Worm (Caenorhabditis elegans) whole organism, young adult: ENCODE data around the gene F08D12.2.

Experiments used
- B0035.1 ChIP-seq: sonication (generic microtip); optimal IDR thresholded peaks from 2 replicates; lab custom pipeline; 2016; ENCODE audit warnings: missing genetic modification characterization, mild to moderate bottlenecking, missing compliant biosample characterization, missing genotype, missing genetic modification reagents
- B0261.1 ChIP-seq: sonication (generic microtip); optimal IDR thresholded peaks from 2 replicates; lab custom pipeline; 2016; ENCODE audit warnings: mild to moderate bottlenecking, missing genetic modification characterization, moderate library complexity, missing compliant biosample characterization
- B0336.3 ChIP-seq: fragments of 200-800 bp; sonication (Bioruptor generic); IDR thresholded peaks from 2 replicates; pipeline ENCODE4 v1.3.6; 2022; ENCODE audit warnings: missing genetic modification characterization, missing compliant biosample characterization
- C17E4.6 ChIP-seq: fragments of 200-800 bp; sonication (Bioruptor generic); IDR thresholded peaks from 2 replicates; pipeline ENCODE4 v1.3.6; 2022; ENCODE audit warnings: missing genetic modification reagents, missing genetic modification characterization, missing compliant biosample characterization
- D2030.7 ChIP-seq: fragments of 200-800 bp; sonication (Bioruptor generic); IDR thresholded peaks from 2 replicates; pipeline ENCODE4 v1.3.6; 2022; ENCODE audit warnings: missing genetic modification reagents, missing genetic modification characterization, missing compliant biosample characterization
- F33H1.4 ChIP-seq: fragments of 200-800 bp; sonication (Bioruptor generic); IDR thresholded peaks from 2 replicates; pipeline ENCODE4 v1.3.6; 2022; ENCODE audit warnings: missing genetic modification reagents, missing genetic modification characterization, missing compliant biosample characterization
- T26A5.8 ChIP-seq: sonication (generic microtip); optimal IDR thresholded peaks from 2 replicates; lab custom pipeline; 2016; ENCODE audit warnings: missing genetic modification characterization, missing compliant biosample characterization
- Y53F4B.3 ChIP-seq: fragments of 200-800 bp; sonication (Bioruptor generic); IDR thresholded peaks from 2 replicates; pipeline ENCODE4 v1.3.6; 2022; ENCODE audit warnings: missing genetic modification reagents, missing genetic modification characterization, missing compliant biosample characterization
- Y95B8A.8 ChIP-seq: fragments of 200-800 bp; sonication (Bioruptor generic); IDR thresholded peaks from 2 replicates; pipeline ENCODE4 v1.3.6; 2022; ENCODE audit warnings: missing genetic modification reagents, missing genetic modification characterization, missing compliant biosample characterization
- ZK185.1 ChIP-seq: sonication (generic microtip); optimal IDR thresholded peaks from 2 replicates; lab custom pipeline; 2016; ENCODE audit warnings: mild to moderate bottlenecking, missing genetic modification characterization, missing compliant biosample characterization; ENCODE audit not compliant: poor library complexity, severe bottlenecking
- ama-1 ChIP-seq, 3 experiments: fragments of 150-350 bp in 1 of 3; sonication (generic microtip) in 2 of 3; optimal IDR thresholded peaks; 2 replicates each; lab custom pipeline; 2014 to 2018; ENCODE audit warnings: missing biosample characterization in 2 of 3, missing genetic modification characterization in 2 of 3, missing genetic modification reagents in 2 of 3
- aptf-2 ChIP-seq: fragments of 200-800 bp; sonication (Bioruptor generic); conservative IDR thresholded peaks from 2 replicates; pipeline ENCODE4 v1.3.6; 2022; ENCODE audit warnings: missing genetic modification reagents, missing genetic modification characterization, missing compliant biosample characterization
- atf-7 ChIP-seq: sonication (generic microtip); optimal IDR thresholded peaks from 2 replicates; lab custom pipeline; 2017; ENCODE audit warnings: mild to moderate bottlenecking, missing genetic modification characterization, missing compliant biosample characterization
- attf-5 ChIP-seq: fragments of 200-800 bp; sonication (Bioruptor generic); optimal IDR thresholded peaks from 2 replicates; lab custom pipeline; 2018; ENCODE audit warnings: mild to moderate bottlenecking, missing genetic modification characterization, missing compliant biosample characterization
- bed-2 ChIP-seq: fragments of 200-800 bp; sonication (Bioruptor generic); IDR thresholded peaks from 2 replicates; pipeline ENCODE4 v1.3.6; 2022; ENCODE audit warnings: missing genetic modification reagents, missing genetic modification characterization, missing compliant biosample characterization
- cebp-1 ChIP-seq, 2 experiments: fragments of 200-800 bp in 1 of 2; sonication (Bioruptor generic) in 1 of 2; sonication (generic microtip) in 1 of 2; IDR thresholded peaks in 1 of 2; optimal IDR thresholded peaks in 1 of 2; 2 replicates each; pipeline versions ENCODE4 v1.3.6 to Lab custom; 2017 to 2022; ENCODE audit warnings: missing compliant biosample characterization in 2 of 2, missing genetic modification characterization in 2 of 2, mild to moderate bottlenecking in 1 of 2, missing genetic modification reagents in 1 of 2, moderate library complexity in 1 of 2
- ceh-100 ChIP-seq: fragments of 200-800 bp; sonication (Bioruptor generic); IDR thresholded peaks from 2 replicates; pipeline ENCODE4 v1.3.6; 2022; ENCODE audit warnings: missing genetic modification reagents, missing genetic modification characterization, missing compliant biosample characterization
- ceh-58 ChIP-seq: fragments of 200-800 bp; sonication (Bioruptor generic); IDR thresholded peaks from 2 replicates; pipeline ENCODE4 v1.3.6; 2022; ENCODE audit warnings: missing genetic modification characterization, missing compliant biosample characterization
- dox-1 ChIP-seq: fragments of 200-800 bp; sonication (Bioruptor generic); IDR thresholded peaks from 2 replicates; pipeline ENCODE4 v1.3.6; 2022; ENCODE audit warnings: missing genetic modification reagents, missing genetic modification characterization, missing compliant biosample characterization
- efl-1 ChIP-seq: fragments of 150-350 bp; optimal IDR thresholded peaks from 2 replicates; lab custom pipeline; 2014; ENCODE audit warnings: missing biosample characterization, missing genetic modification reagents, missing genetic modification characterization
- egl-44 ChIP-seq: fragments of 200-800 bp; sonication (Bioruptor generic); IDR thresholded peaks from 2 replicates; pipeline ENCODE4 v1.3.6; 2022; ENCODE audit warnings: missing genetic modification reagents, missing genetic modification characterization, missing compliant biosample characterization
- egrh-3 ChIP-seq: fragments of 200-800 bp; sonication (Bioruptor generic); IDR thresholded peaks from 2 replicates; pipeline ENCODE4 v1.3.6; 2022; ENCODE audit warnings: missing genetic modification reagents, missing genetic modification characterization, missing compliant biosample characterization
- ekl-4 ChIP-seq: fragments of 200-800 bp; sonication (Bioruptor generic); IDR thresholded peaks from 2 replicates; pipeline ENCODE4 v1.3.6; 2022; ENCODE audit warnings: missing genetic modification reagents, missing genetic modification characterization, missing compliant biosample characterization
- hmg-1.2 ChIP-seq: fragments of 200-800 bp; sonication (Bioruptor generic); IDR thresholded peaks from 2 replicates; pipeline ENCODE4 v1.3.6; 2022; ENCODE audit warnings: missing genetic modification reagents, missing genetic modification characterization, missing compliant biosample characterization
- hmg-20 ChIP-seq: fragments of 200-800 bp; sonication (Bioruptor generic); IDR thresholded peaks from 2 replicates; pipeline ENCODE4 v1.3.6; 2022; ENCODE audit warnings: missing genetic modification reagents, missing genetic modification characterization, missing compliant biosample characterization
- lag-1 ChIP-seq: fragments of 200-800 bp; sonication (Bioruptor generic); IDR thresholded peaks from 2 replicates; pipeline ENCODE4 v1.3.6; 2022; ENCODE audit warnings: missing genetic modification reagents, missing genetic modification characterization, missing compliant biosample characterization
- lin-40 ChIP-seq: sonication (generic microtip); optimal IDR thresholded peaks from 2 replicates; lab custom pipeline; 2016; ENCODE audit warnings: missing genetic modification characterization, mild to moderate bottlenecking, missing compliant biosample characterization, missing genotype, missing genetic modification reagents
- lir-1 ChIP-seq: fragments of 200-800 bp; sonication (Bioruptor generic); conservative IDR thresholded peaks from 2 replicates; pipeline ENCODE4 v1.3.6; 2022; ENCODE audit warnings: missing genetic modification reagents, missing genetic modification characterization, missing compliant biosample characterization
- madf-10 ChIP-seq: sonication (generic microtip); optimal IDR thresholded peaks from 2 replicates; lab custom pipeline; 2016; ENCODE audit warnings: mild to moderate bottlenecking, missing genetic modification characterization, missing compliant biosample characterization
- madf-8 ChIP-seq: fragments of 200-800 bp; sonication (Bioruptor generic); conservative IDR thresholded peaks from 2 replicates; pipeline ENCODE4 v1.3.6; 2022; ENCODE audit warnings: missing genetic modification reagents, missing genetic modification characterization, missing compliant biosample characterization
- mes-4 ChIP-seq: sonication (generic microtip); optimal IDR thresholded peaks from 2 replicates; lab custom pipeline; 2016; ENCODE audit warnings: missing genotype, missing genetic modification characterization, missing compliant biosample characterization
- mxl-1 ChIP-seq: sonication (generic microtip); optimal IDR thresholded peaks from 2 replicates; lab custom pipeline; 2016; ENCODE audit warnings: missing genetic modification characterization, missing compliant biosample characterization
- nfya-1 ChIP-seq: sonication (generic microtip); optimal IDR thresholded peaks from 2 replicates; lab custom pipeline; 2017; ENCODE audit warnings: antibody characterized with exemption, missing compliant biosample characterization, missing genetic modification characterization, borderline replicate concordance; ENCODE audit not compliant: insufficient read depth
- nfya-2 ChIP-seq: fragments of 200-800 bp; sonication (Bioruptor generic); IDR thresholded peaks from 2 replicates; pipeline ENCODE4 v1.3.6; 2022; ENCODE audit warnings: missing genetic modification reagents, missing genetic modification characterization, missing compliant biosample characterization
- nhr-120 ChIP-seq: fragments of 200-800 bp; sonication (Bioruptor generic); IDR thresholded peaks from 2 replicates; pipeline ENCODE4 v1.3.6; 2022; ENCODE audit warnings: missing genetic modification characterization, missing compliant biosample characterization
- nhr-179 ChIP-seq: sonication (generic microtip); optimal IDR thresholded peaks from 2 replicates; lab custom pipeline; 2016; ENCODE audit warnings: mild to moderate bottlenecking, missing genetic modification characterization, missing compliant biosample characterization
- nhr-80 ChIP-seq: sonication (generic microtip); optimal IDR thresholded peaks from 2 replicates; lab custom pipeline; 2016; ENCODE audit warnings: missing genetic modification characterization, missing compliant biosample characterization
- pha-4 ChIP-seq: fragments of 150-350 bp; sonication (generic microtip); optimal IDR thresholded peaks from 2 replicates; lab custom pipeline; 2014; ENCODE audit warnings: missing biosample characterization, missing genetic modification reagents, missing genetic modification characterization
- repo-1 ChIP-seq: sonication (generic microtip); optimal IDR thresholded peaks from 2 replicates; lab custom pipeline; 2017; ENCODE audit warnings: mild to moderate bottlenecking, missing genetic modification characterization, missing compliant biosample characterization
- rpc-1 ChIP-seq, 2 experiments: fragments of 150-350 bp in 1 of 2; sonication (generic microtip) in 1 of 2; optimal IDR thresholded peaks; 2 replicates each; lab custom pipeline; 2014 to 2018; ENCODE audit warnings: missing biosample characterization in 1 of 2, missing genetic modification characterization in 1 of 2, missing genetic modification reagents in 1 of 2, missing genotype in 1 of 2
- sdz-38 ChIP-seq: sonication (generic microtip); optimal IDR thresholded peaks from 2 replicates; lab custom pipeline; 2016; ENCODE audit warnings: missing genotype, missing genetic modification characterization, missing compliant biosample characterization
- snpc-4 ChIP-seq, 5 experiments: fragments of 150-350 bp in 1 of 5; sonication (generic microtip) in 4 of 5; optimal IDR thresholded peaks; 2 replicates each; lab custom pipeline; 2014 to 2018; ENCODE audit warnings: missing genetic modification characterization in 5 of 5, missing biosample characterization in 3 of 5, antibody characterized with exemption in 2 of 5, mild to moderate bottlenecking in 2 of 5, missing compliant biosample characterization in 2 of 5, missing genotype in 2 of 5, moderate library complexity in 2 of 5, missing genetic modification reagents in 1 of 5
- sptf-2 ChIP-seq: fragments of 200-800 bp; sonication (Bioruptor generic); optimal IDR thresholded peaks from 2 replicates; lab custom pipeline; 2018; ENCODE audit warnings: mild to moderate bottlenecking, missing genetic modification characterization, missing compliant biosample characterization
- zfh-2 ChIP-seq: fragments of 200-800 bp; sonication (Bioruptor generic); conservative IDR thresholded peaks from 2 replicates; pipeline ENCODE4 v1.3.6; 2022; ENCODE audit warnings: missing genetic modification reagents, missing genetic modification characterization, missing compliant biosample characterization
- ztf-18 ChIP-seq: sonication (generic microtip); optimal IDR thresholded peaks from 2 replicates; lab custom pipeline; 2016; ENCODE audit warnings: missing genotype, mild to moderate bottlenecking, missing genetic modification characterization, missing compliant biosample characterization
- ztf-26 ChIP-seq: sonication (generic microtip); optimal IDR thresholded peaks from 2 replicates; lab custom pipeline; 2017; ENCODE audit warnings: missing genetic modification characterization, missing compliant biosample characterization

The F08D12.2 gene

DNA sequence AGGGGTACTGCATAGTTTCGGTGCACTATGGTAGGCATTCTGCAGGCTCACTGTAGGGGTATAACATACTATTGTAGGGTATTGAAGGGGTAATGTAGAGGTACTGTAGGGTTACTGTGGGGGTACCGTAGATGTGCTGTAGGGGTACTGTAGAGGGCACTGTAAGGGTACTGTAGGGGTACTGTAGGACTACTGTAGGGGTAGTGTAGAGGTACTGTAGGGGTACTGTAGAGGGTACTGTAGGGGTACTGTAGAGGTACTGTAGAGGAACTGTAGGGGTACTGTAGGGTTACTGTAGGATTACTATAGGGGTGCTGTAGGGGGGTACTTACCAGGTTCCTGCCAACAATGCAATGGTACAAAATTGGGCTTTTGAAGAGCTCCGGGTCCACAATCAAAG lies 48.7 kb downstream of the F08D12.2 start:
- no peak for TF ChIP-seq nfya-2
- no peak for TF ChIP-seq snpc-4 (GFP tag; optimal IDR thresholded peaks at IDR 0.05; lab: Kevin White, UChicago)
- no peak for TF ChIP-seq snpc-4 (tag; optimal IDR thresholded peaks at IDR 0.05; lab: Kevin White, UChicago)
- TF ChIP-seq sdz-38 = no peak
- TF ChIP-seq C17E4.6 (GFP tag; lab: Robert Waterston, UW) = no peak
- TF ChIP-seq aptf-2 (GFP tag; lab: Robert Waterston, UW) = 0 out of 2 replicates have a peak, but pooled peaks have one; percentile 14

DNA sequence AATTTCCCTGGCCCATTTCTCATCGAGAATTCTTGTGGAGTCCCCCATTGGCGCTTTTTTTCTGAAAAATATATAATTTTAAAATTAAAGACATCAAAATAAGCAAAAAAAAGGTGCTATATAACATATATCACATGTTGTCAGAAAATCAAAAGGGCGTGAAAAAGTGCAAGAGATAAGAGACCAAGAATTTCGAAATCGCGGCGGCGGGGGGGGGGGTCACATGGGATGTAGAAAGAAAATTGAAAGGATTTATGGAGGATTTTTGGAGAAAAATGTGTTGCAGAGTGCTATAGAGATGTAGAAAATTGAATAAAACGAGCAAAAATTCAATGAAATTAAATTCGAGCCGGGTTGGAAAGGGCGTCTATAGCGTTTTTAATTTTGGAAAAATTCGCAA lies 49.7 kb downstream of the F08D12.2 start, which contains the start of gene K12H6.6:
K12H6.6 (minus strand) TSS at position 61 of the 400 bp plus-strand sequence.
- TF ChIP-seq nhr-179 (no peak), madf-8 (GFP tag; lab: Robert Waterston, UW) (no peak), nhr-80 (tag; lab: Kevin White, UChicago) (peak; percentile 1), B0035.1 (no peak), lag-1 (no peak), lir-1 (no peak), attf-5 (GFP tag; lab: Kevin White, UChicago) (peak; percentile 31), efl-1 (GFP tag; lab: Kevin White, UChicago) (no peak), egrh-3 (peak; percentile 40; the same call in 1 of the 2 replicates), dox-1 (GFP tag; lab: Robert Waterston, UW) (no peak), sdz-38 (no peak), B0261.1 (tag; lab: Kevin White, UChicago) (no peak), nhr-120 (no peak), cebp-1 (GFP tag; IDR thresholded peaks at IDR 0.05; lab: Robert Waterston, UW) (peak; percentile 84), cebp-1 (tag; optimal IDR thresholded peaks at IDR 0.05; lab: Kevin White, UChicago) (peak; percentile 93), T26A5.8 (tag; lab: Kevin White, UChicago) (no peak), Y53F4B.3 (no peak), ceh-58 (GFP tag; lab: Robert Waterston, UW) (no peak), pha-4 (tag; lab: Kevin White, UChicago) (no peak), madf-10 (tag; lab: Kevin White, UChicago) (no peak), B0336.3 (no peak), rpc-1 (optimal IDR thresholded peaks at IDR 0.05; lab: Kevin White, UChicago) (no peak), rpc-1 (tag; optimal IDR thresholded peaks at IDR 0.05; lab: Kevin White, UChicago) (no peak), egl-44 (GFP tag; lab: Robert Waterston, UW) (no peak), bed-2 (no peak)

ce11 chrII:2832098-2832497 lies 50.6 kb downstream of the F08D12.2 start:
- no peak for TF ChIP-seq T26A5.8 (tag; lab: Kevin White, UChicago)
- no peak for TF ChIP-seq ceh-100
- TF ChIP-seq nfya-1 = no peak
- TF ChIP-seq ama-1 (optimal IDR thresholded peaks at IDR 0.05; lab: Kevin White, UChicago) = peak; percentile 34
- TF ChIP-seq ama-1 (GFP tag; optimal IDR thresholded peaks at IDR 0.05; lab: Kevin White, UChicago) = no peak
- no peak for TF ChIP-seq ZK185.1 (tag; lab: Kevin White, UChicago)
- no peak for TF ChIP-seq mes-4 (tag; lab: Kevin White, UChicago)
- no peak for TF ChIP-seq ztf-18 (tag; lab: Kevin White, UChicago)
- no peak for TF ChIP-seq ztf-26
- TF ChIP-seq repo-1 (tag; lab: Kevin White, UChicago) = no peak
- no peak for TF ChIP-seq Y95B8A.8 (GFP tag; lab: Robert Waterston, UW)
- TF ChIP-seq zfh-2 (GFP tag; lab: Robert Waterston, UW) = no peak
- TF ChIP-seq hmg-20 = no peak
- no peak for TF ChIP-seq F33H1.4 (GFP tag; lab: Robert Waterston, UW)
- no peak for TF ChIP-seq mxl-1 (tag; lab: Kevin White, UChicago)
- TF ChIP-seq D2030.7 (GFP tag; lab: Robert Waterston, UW) = no peak
- no peak for TF ChIP-seq hmg-1.2 (GFP tag; lab: Robert Waterston, UW)
- peak; percentile 82 for TF ChIP-seq atf-7 (tag; lab: Kevin White, UChicago)
- peak; percentile 19 for TF ChIP-seq lin-40
- TF ChIP-seq ceh-58 (GFP tag; lab: Robert Waterston, UW) = no peak
- no peak for TF ChIP-seq sptf-2 (GFP tag; lab: Kevin White, UChicago)
- no peak for TF ChIP-seq ekl-4 (GFP tag; lab: Robert Waterston, UW)
